Fruit fly (Drosophila melanogaster) whole organism, embryonic: Measurements from ENCODE around the gene CG11562.

Source experiments
- Bgb ChIP-seq: fragments of 200-800 bp; sonication (Bioruptor generic); IDR thresholded peaks from 2 replicates; pipeline ENCODE4 v1.3.6; 2022; ENCODE audit warnings: missing biosample characterization, missing genetic modification characterization; ENCODE audit not compliant: partially characterized antibody
- Bteb2 ChIP-seq: fragments of 200-800 bp; sonication (Bioruptor generic); optimal IDR thresholded peaks from 2 replicates; lab custom pipeline; 2016; ENCODE audit warnings: missing biosample characterization, missing genetic modification characterization
- CG10321 ChIP-seq: fragments of 200-800 bp; sonication (Bioruptor generic); IDR thresholded peaks from 2 replicates; pipeline ENCODE4 v1.3.6; 2022; ENCODE audit warnings: missing biosample characterization, missing genetic modification characterization
- CG13775 ChIP-seq: fragments of 200-800 bp; sonication (Bioruptor generic); optimal IDR thresholded peaks from 3 replicates; lab custom pipeline; 2017; ENCODE audit warnings: missing biosample characterization, mild to moderate bottlenecking, missing genetic modification characterization
- CG14667 ChIP-seq: fragments of 200-800 bp; sonication (Bioruptor generic); IDR thresholded peaks from 2 replicates; pipeline ENCODE4 v1.3.6; 2022; ENCODE audit warnings: missing biosample characterization, missing genetic modification characterization
- CG16779 ChIP-seq: fragments of 200-800 bp; sonication (Bioruptor generic); IDR thresholded peaks from 2 replicates; pipeline ENCODE4 v1.3.6; 2022; ENCODE audit warnings: missing biosample characterization, missing genetic modification characterization
- CG18262 ChIP-seq: fragments of 200-800 bp; optimal IDR thresholded peaks from 3 replicates; lab custom pipeline; 2019; ENCODE audit warnings: missing biosample characterization, mild to moderate bottlenecking, missing genetic modification characterization, moderate library complexity
- CG32532 ChIP-seq: fragments of 200-800 bp; sonication (Bioruptor generic); IDR thresholded peaks from 2 replicates; pipeline ENCODE4 v1.3.6; 2022; ENCODE audit warnings: missing biosample characterization, missing genetic modification characterization
- CG7839 ChIP-seq: fragments of 200-800 bp; sonication (Bioruptor generic); optimal IDR thresholded peaks from 3 replicates; lab custom pipeline; 2018; ENCODE audit warnings: missing biosample characterization, mild to moderate bottlenecking, missing genetic modification characterization, moderate library complexity
- CG9727 ChIP-seq: fragments of 200-800 bp; sonication (Bioruptor generic); optimal IDR thresholded peaks from 3 replicates; lab custom pipeline; 2017; ENCODE audit warnings: missing biosample characterization, mild to moderate bottlenecking, missing genetic modification characterization
- D19B ChIP-seq: fragments of 200-800 bp; sonication (Bioruptor generic); optimal IDR thresholded peaks from 2 replicates; lab custom pipeline; 2017; ENCODE audit warnings: missing biosample characterization, mild to moderate bottlenecking, missing genetic modification characterization
- Fer1 ChIP-seq: fragments of 200-800 bp; sonication (Bioruptor generic); optimal IDR thresholded peaks from 2 replicates; lab custom pipeline; 2017; ENCODE audit warnings: missing biosample characterization, mild to moderate bottlenecking, missing genetic modification characterization
- GATAe ChIP-seq: fragments of 200-800 bp; sonication (Bioruptor generic); conservative IDR thresholded peaks from 2 replicates; pipeline ENCODE4 v1.3.6; 2022; ENCODE audit warnings: missing biosample characterization, missing genetic modification characterization
- H2.0 ChIP-seq: fragments of 200-800 bp; sonication (Bioruptor generic); IDR thresholded peaks from 2 replicates; pipeline ENCODE4 v1.3.6; 2022; ENCODE audit warnings: missing biosample characterization, missing genetic modification characterization
- Hey ChIP-seq: fragments of 200-800 bp; sonication (Bioruptor generic); optimal IDR thresholded peaks from 3 replicates; lab custom pipeline; 2018; ENCODE audit warnings: missing biosample characterization, mild to moderate bottlenecking, missing genetic modification characterization
- Hmx ChIP-seq: fragments of 200-800 bp; sonication (Bioruptor generic); optimal IDR thresholded peaks from 2 replicates; lab custom pipeline; 2016; ENCODE audit warnings: missing biosample characterization, missing genetic modification characterization
- Hr3 ChIP-seq: fragments of 200-800 bp; sonication (Bioruptor generic); optimal IDR thresholded peaks from 3 replicates; lab custom pipeline; 2016; ENCODE audit warnings: missing biosample characterization, missing genetic modification characterization
- NC2α ChIP-seq: fragments of 200-800 bp; sonication (Bioruptor generic); optimal IDR thresholded peaks from 2 replicates; lab custom pipeline; 2016; ENCODE audit warnings: missing biosample characterization, missing genetic modification characterization
- Nf-YC ChIP-seq: fragments of 200-800 bp; optimal IDR thresholded peaks from 3 replicates; lab custom pipeline; 2019; ENCODE audit warnings: missing biosample characterization, mild to moderate bottlenecking, missing genetic modification characterization, moderate library complexity
- Rfx ChIP-seq: fragments of 200-800 bp; sonication (Bioruptor generic); IDR thresholded peaks from 2 replicates; pipeline ENCODE4 v1.3.6; 2022; ENCODE audit warnings: missing biosample characterization, missing genetic modification characterization
- Sox100B ChIP-seq: fragments of 200-800 bp; sonication (Bioruptor generic); optimal IDR thresholded peaks from 3 replicates; lab custom pipeline; 2018; ENCODE audit warnings: missing biosample characterization, mild to moderate bottlenecking, missing genetic modification characterization
- Sox102F ChIP-seq: fragments of 200-800 bp; sonication (Bioruptor generic); optimal IDR thresholded peaks from 2 replicates; lab custom pipeline; 2018; ENCODE audit warnings: missing biosample characterization, mild to moderate bottlenecking, missing genetic modification characterization, moderate library complexity
- Spps ChIP-seq: fragments of 200-800 bp; sonication (Bioruptor generic); optimal IDR thresholded peaks from 2 replicates; lab custom pipeline; 2018; ENCODE audit warnings: missing biosample characterization, mild to moderate bottlenecking, missing genetic modification characterization
- Ssrp ChIP-seq: fragments of 200-800 bp; sonication (Bioruptor generic); optimal IDR thresholded peaks from 2 replicates; lab custom pipeline; 2018; ENCODE audit warnings: missing biosample characterization, mild to moderate bottlenecking, missing genetic modification characterization, moderate library complexity
- Tbp ChIP-seq: fragments of >200 bp; optimal IDR thresholded peaks from 2 replicates; lab custom pipeline; 2018; ENCODE audit warnings: missing biosample characterization, missing genetic modification characterization
- amos ChIP-seq: fragments of 200-800 bp; sonication (Bioruptor generic); IDR thresholded peaks from 2 replicates; pipeline ENCODE4 v1.3.6; 2022; ENCODE audit warnings: missing biosample characterization, missing genetic modification characterization; ENCODE audit not compliant: partially characterized antibody
- bcd ChIP-seq: fragments of 200-800 bp; sonication (Bioruptor generic); optimal IDR thresholded peaks from 2 replicates; lab custom pipeline; 2017; ENCODE audit warnings: missing biosample characterization, mild to moderate bottlenecking, missing genetic modification characterization
- cad ChIP-seq: fragments of >200 bp; optimal IDR thresholded peaks from 2 replicates; lab custom pipeline; 2017; ENCODE audit warnings: missing biosample characterization, missing genetic modification characterization
- cg ChIP-seq: fragments of 200-800 bp; sonication (Bioruptor generic); optimal IDR thresholded peaks from 3 replicates; lab custom pipeline; 2019; ENCODE audit warnings: missing biosample characterization, mild to moderate bottlenecking, missing genetic modification characterization, moderate library complexity
- croc ChIP-seq: fragments of 200-800 bp; sonication (Bioruptor generic); conservative IDR thresholded peaks from 3 replicates; pipeline ENCODE4 v1.3.6; 2022; ENCODE audit warnings: missing biosample characterization, missing genetic modification characterization
- crp ChIP-seq, 2 experiments: fragments of 200-800 bp; sonication (Bioruptor generic); optimal IDR thresholded peaks; 2 replicates in 1 of 2; 3 replicates in 1 of 2; lab custom pipeline; 2017; ENCODE audit warnings: missing biosample characterization in 2 of 2, missing genetic modification characterization in 2 of 2, mild to moderate bottlenecking in 1 of 2, moderate library complexity in 1 of 2
- emc ChIP-seq: fragments of 200-800 bp; sonication (Bioruptor generic); optimal IDR thresholded peaks from 2 replicates; lab custom pipeline; 2016; ENCODE audit warnings: missing biosample characterization, missing genetic modification characterization
- exex ChIP-seq: fragments of 200-800 bp; sonication (Bioruptor generic); optimal IDR thresholded peaks from 4 replicates; lab custom pipeline; 2018; ENCODE audit warnings: missing biosample characterization, mild to moderate bottlenecking, missing genetic modification characterization, moderate library complexity
- gem ChIP-seq: fragments of 200-800 bp; sonication (Bioruptor generic); optimal IDR thresholded peaks from 2 replicates; lab custom pipeline; 2019; ENCODE audit warnings: missing biosample characterization, mild to moderate bottlenecking, missing genetic modification characterization, moderate library complexity
- gsb-n ChIP-seq: fragments of 200-800 bp; sonication (Bioruptor generic); optimal IDR thresholded peaks from 3 replicates; lab custom pipeline; 2018; ENCODE audit warnings: missing biosample characterization, mild to moderate bottlenecking, missing genetic modification characterization
- ind ChIP-seq: fragments of 200-800 bp; sonication (Bioruptor generic); optimal IDR thresholded peaks from 3 replicates; lab custom pipeline; 2016; ENCODE audit warnings: missing biosample characterization, missing genetic modification characterization
- lab ChIP-seq: fragments of 200-800 bp; sonication (Bioruptor generic); optimal IDR thresholded peaks from 3 replicates; lab custom pipeline; 2017; ENCODE audit warnings: missing biosample characterization, missing genetic modification characterization, mild to moderate bottlenecking, moderate library complexity, missing genetic modification reagents
- lov ChIP-seq, 2 experiments: fragments of 200-800 bp in 1 of 2; fragments of >200 bp in 1 of 2; sonication (Bioruptor generic) in 1 of 2; IDR thresholded peaks in 1 of 2; optimal IDR thresholded peaks in 1 of 2; 2 replicates in 1 of 2; 3 replicates in 1 of 2; pipeline versions ENCODE4 v1.3.6 to Lab custom; 2017 to 2022; ENCODE audit warnings: missing biosample characterization in 1 of 2, missing genetic modification characterization in 1 of 2
- org-1 ChIP-seq: fragments of 200-800 bp; sonication (Bioruptor generic); optimal IDR thresholded peaks from 2 replicates; lab custom pipeline; 2017; ENCODE audit warnings: missing biosample characterization, missing genetic modification characterization
- p53 ChIP-seq: fragments of 200-800 bp; sonication (Bioruptor generic); optimal IDR thresholded peaks from 2 replicates; lab custom pipeline; 2016; ENCODE audit warnings: missing biosample characterization, missing genetic modification characterization
- pros ChIP-seq: fragments of 200-800 bp; sonication (Bioruptor generic); optimal IDR thresholded peaks from 3 replicates; lab custom pipeline; 2019; ENCODE audit warnings: missing biosample characterization, mild to moderate bottlenecking, missing genetic modification characterization, moderate library complexity
- scrt ChIP-seq: fragments of 200-800 bp; sonication (Bioruptor generic); optimal IDR thresholded peaks from 2 replicates; lab custom pipeline; 2018; ENCODE audit warnings: missing biosample characterization, mild to moderate bottlenecking, missing genetic modification characterization, moderate library complexity
- sens ChIP-seq: fragments of 200-800 bp; sonication (Bioruptor generic); peaks from one replicate; lab custom pipeline; 2016; ENCODE audit warnings: missing biosample characterization, missing genetic modification characterization
- sisA ChIP-seq: fragments of 200-800 bp; sonication (Bioruptor generic); IDR thresholded peaks from 2 replicates; pipeline ENCODE4 v1.3.6; 2022; ENCODE audit warnings: missing biosample characterization, missing genetic modification characterization
- sug ChIP-seq: fragments of 200-800 bp; optimal IDR thresholded peaks from 2 replicates; lab custom pipeline; 2019; ENCODE audit warnings: missing biosample characterization, mild to moderate bottlenecking, missing genetic modification characterization, moderate library complexity
- tna ChIP-seq: fragments of 200-800 bp; sonication (Bioruptor generic); IDR thresholded peaks from 2 replicates; pipeline ENCODE4 v1.3.6; 2022; ENCODE audit warnings: missing biosample characterization, missing genetic modification characterization; ENCODE audit not compliant: partially characterized antibody
- z ChIP-seq: fragments of 200-800 bp; sonication (Bioruptor generic); IDR thresholded peaks from 3 replicates; pipeline ENCODE4 v1.3.6; 2022; ENCODE audit warnings: missing biosample characterization, missing genetic modification characterization

Gene CG11562

DNA sequence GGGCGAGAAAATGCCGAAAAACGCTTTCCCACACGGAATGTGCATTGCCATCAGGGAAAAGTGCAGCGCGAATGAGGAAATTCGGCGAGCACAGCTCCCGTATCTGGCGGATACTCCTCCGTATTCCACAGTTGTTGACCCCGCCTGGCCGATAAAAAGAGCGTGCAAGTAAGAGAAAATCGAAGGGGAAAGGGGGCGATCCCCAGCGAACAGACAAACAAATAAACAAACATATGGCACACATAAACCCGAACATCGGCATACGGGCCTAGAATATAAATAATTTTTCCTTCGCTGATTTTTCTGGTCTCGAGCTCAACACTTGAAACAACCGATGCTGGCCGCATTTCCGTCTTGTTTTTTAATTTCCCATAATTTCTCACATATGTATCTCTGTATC lies 1.8 kb upstream of the CG11562 start (continued):
- TF ChIP-seq sug (tag; lab: Kevin White, UChicago) (peak; percentile 70), Sox102F (GFP tag; lab: Kevin White, UChicago) (no peak)

DNA sequence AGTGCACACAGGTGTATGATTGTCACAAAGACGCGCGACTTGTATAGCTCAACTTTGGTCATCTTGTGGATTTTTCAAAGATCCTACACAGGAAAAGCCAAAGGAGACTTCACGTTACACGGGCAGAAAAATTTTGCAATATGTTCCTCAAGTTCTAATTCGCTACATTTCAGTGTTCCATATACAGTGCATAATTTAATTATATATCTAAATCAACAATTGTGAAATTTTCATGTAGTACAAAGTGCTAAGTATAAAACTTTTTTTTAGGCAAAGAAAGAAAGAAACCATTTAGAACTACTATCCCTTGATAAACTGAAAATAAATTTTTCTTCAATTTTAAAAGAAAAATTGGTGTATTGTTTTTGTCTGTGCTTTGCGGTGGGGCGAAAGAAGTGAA lies 1.3 kb upstream of the CG11562 start:
- peak; percentile 0 for TF ChIP-seq CG7839
- TF ChIP-seq org-1 (GFP tag; lab: Kevin White, UChicago) = no peak
- TF ChIP-seq sens (GFP tag; lab: Kevin White, UChicago) = peak; percentile 51
- peak; percentile 1 for TF ChIP-seq gem (tag; lab: Kevin White, UChicago)

DNA sequence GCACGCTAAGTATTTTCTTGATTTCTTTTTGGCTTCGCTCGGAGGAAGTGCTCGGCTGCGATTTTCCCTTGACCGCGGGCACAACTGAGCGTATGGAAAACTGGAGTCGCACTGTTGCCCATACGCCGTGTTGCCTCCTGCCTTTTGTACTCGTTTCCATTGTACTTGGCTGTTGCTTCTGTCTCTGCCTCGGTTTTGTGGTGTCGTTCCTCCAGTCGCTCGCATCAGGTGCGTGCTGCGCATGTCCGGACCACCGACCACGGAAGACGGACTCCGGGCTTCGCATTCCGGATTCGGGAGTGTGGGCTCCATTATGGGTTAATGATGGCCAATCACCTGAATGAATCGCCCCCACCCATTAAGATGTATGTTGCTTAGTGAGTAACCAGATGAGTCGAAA lies 562 bp upstream of the CG11562 start, which contains the start of gene CG3625:
CG3625 (minus strand) TSS at position 139 of the 400 bp plus-strand sequence.
- TF ChIP-seq croc (GFP tag; lab: Robert Waterston, UW) (no peak), CG9727 (GFP tag; lab: Kevin White, UChicago) (no peak), CG32532 (GFP tag; lab: Robert Waterston, UW) (0 out of 2 replicates have a peak, but pooled peaks have one; percentile 21), lab (GFP tag; lab: Kevin White, UChicago) (no peak), lov (optimal IDR thresholded peaks at IDR 0.05; lab: Kevin White, UChicago) (no peak), lov (GFP tag; IDR thresholded peaks at IDR 0.05; lab: Robert Waterston, UW) (no peak), NC2α (GFP tag; lab: Kevin White, UChicago) (no peak), crp (GFP tag; optimal IDR thresholded peaks at IDR 0.05; lab: Kevin White, UChicago) (no peak), scrt (peak; percentile 66), D19B (no peak), p53 (no peak), pros (GFP tag; lab: Kevin White, UChicago) (no peak), CG14667 (GFP tag; lab: Robert Waterston, UW) (no peak), CG13775 (GFP tag; lab: Kevin White, UChicago) (no peak), emc (GFP tag; lab: Kevin White, UChicago) (no peak), Sox100B (GFP tag; lab: Kevin White, UChicago) (no peak), tna (GFP tag; lab: Robert Waterston, UW) (no peak), cad (no peak), bcd (GFP tag; lab: Kevin White, UChicago) (no peak), sisA (GFP tag; lab: Robert Waterston, UW) (no peak), Tbp (no peak), cg (GFP tag; lab: Kevin White, UChicago) (no peak), Rfx (no peak), CG10321 (GFP tag; lab: Robert Waterston, UW) (0 out of 2 replicates have a peak, but pooled peaks have one; percentile 19), amos (GFP tag; lab: Robert Waterston, UW) (peak; percentile 20; the same call in 1 of the 2 replicates), sens (GFP tag; lab: Kevin White, UChicago) (peak; percentile 9), gsb-n (tag; lab: Kevin White, UChicago) (no peak), Bteb2 (GFP tag; lab: Kevin White, UChicago) (no peak), exex (tag; lab: Kevin White, UChicago) (no peak), Hr3 (GFP tag; lab: Kevin White, UChicago) (no peak), Nf-YC (peak; percentile 49), z (0 out of 3 replicates have a peak, but pooled peaks have one; percentile 8), Ssrp (tag; lab: Kevin White, UChicago) (no peak), H2.0 (GFP tag; lab: Robert Waterston, UW) (no peak), Hmx (no peak), CG18262 (tag; lab: Kevin White, UChicago) (no peak), GATAe (no peak), CG7839 (no peak), CG16779 (GFP tag; lab: Robert Waterston, UW) (no peak), Fer1 (GFP tag; lab: Kevin White, UChicago) (no peak), ind (GFP tag; lab: Kevin White, UChicago) (no peak), Hey (tag; lab: Kevin White, UChicago) (no peak), Bgb (GFP tag; lab: Robert Waterston, UW) (peak; percentile 24; the same call in 1 of the 2 replicates), Spps (tag; lab: Kevin White, UChicago) (no peak)
